Fruit fly (Drosophila melanogaster): Measurements from ENCODE around the gene CG44215.

CG44215 gene

dm6 chr3R:14154341-14154740 is at the start of gene CG44215:
CG44215 (minus strand) TSS chr3R:14154441.
- no peak for TF ChIP-seq noc (tag; optimal IDR thresholded peaks at IDR 0.05)

- TF ChIP-seq noc (tag; optimal IDR thresholded peaks at IDR 0.05) = no peak
Measured at dm6 chr3R:14162176-14162759, 8.0 kb upstream of the CG44215 start, which contains the start of gene CG3199. CG3199 (plus strand) TSS chr3R:14162709.

dm6 chr3R:14160178-14160577 is 5.9 kb upstream of the CG44215 start, which contains the start of gene CG31327:
CG31327 (minus strand) TSS chr3R:14160278.
- TF ChIP-seq noc (tag; optimal IDR thresholded peaks at IDR 0.05) = no peak

dm6 chr3R:14157331-14157730 is 3.1 kb upstream of the CG44215 start, which contains the start of gene CG31533:
CG31533 (minus strand) TSS chr3R:14157431.
- no peak for TF ChIP-seq noc (tag; optimal IDR thresholded peaks at IDR 0.05)

dm6 chr3R:14153729-14154128 is 512 bp downstream of the CG44215 start, which contains the start of gene Recs1:
Recs1 (minus strand) TSS chr3R:14153829.
- TF ChIP-seq noc (tag; optimal IDR thresholded peaks at IDR 0.05) = no peak

dm6 chr3R:14152550-14152949 is 1.7 kb downstream of the CG44215 start, which contains the start of gene CG42500:
CG42500 (minus strand) TSS chr3R:14152650.
- no peak for TF ChIP-seq noc (tag; optimal IDR thresholded peaks at IDR 0.05)

- TF ChIP-seq noc (tag; optimal IDR thresholded peaks at IDR 0.05) = no peak
Measured at dm6 chr3R:14151840-14152239, 2.4 kb downstream of the CG44215 start, which contains the start of gene CG14355. CG14355 (minus strand) TSS chr3R:14151940.

dm6 chr3R:14140912-14141311 is 13.3 kb downstream of the CG44215 start:
- no peak for TF ChIP-seq noc (tag; optimal IDR thresholded peaks at IDR 0.05)

dm6 chr3R:14131972-14132371 is 22.3 kb downstream of the CG44215 start, which contains the start of gene CG14356:
CG14356 (minus strand) TSS chr3R:14132072.
- TF ChIP-seq noc (tag; optimal IDR thresholded peaks at IDR 0.05) = no peak

dm6 chr3R:14125479-14126121 is 28.6 kb downstream of the CG44215 start, which contains the start of the genes 140up and Polr2B:
140up (minus strand) TSS chr3R:14125548.
Polr2B (plus strand) TSS chr3R:14125791.
- peak; percentile 93 for TF ChIP-seq noc (tag; optimal IDR thresholded peaks at IDR 0.05)

- no peak for TF ChIP-seq noc (tag; optimal IDR thresholded peaks at IDR 0.05)
Measured at dm6 chr3R:14122347-14122812, 31.9 kb downstream of the CG44215 start, which contains the start of the genes Abi and twf. Abi (minus strand) TSS chr3R:14122420. twf (plus strand) TSS chr3R:14122654.

dm6 chr3R:14118350-14118749 is 35.9 kb downstream of the CG44215 start, which contains the start of gene Kif19A:
Kif19A (minus strand) TSS chr3R:14118450.
- no peak for TF ChIP-seq noc (tag; optimal IDR thresholded peaks at IDR 0.05)

- TF ChIP-seq noc (tag; optimal IDR thresholded peaks at IDR 0.05) = no peak
Measured at dm6 chr3R:14116088-14116487, 38.2 kb downstream of the CG44215 start.

- no peak for TF ChIP-seq noc (tag; optimal IDR thresholded peaks at IDR 0.05)
Measured at dm6 chr3R:14112066-14112465, 42.2 kb downstream of the CG44215 start, which contains the start of gene CG14357. CG14357 (minus strand) TSS chr3R:14112166.

dm6 chr3R:14109145-14109544 is 45.1 kb downstream of the CG44215 start, which contains the start of gene Or88a:
Or88a (plus strand) TSS chr3R:14109445.
- no peak for TF ChIP-seq noc (tag; optimal IDR thresholded peaks at IDR 0.05)

dm6 chr3R:14108158-14108921 is 45.9 kb downstream of the CG44215 start, which contains the start of gene CG12402:
CG12402 (minus strand) TSS chr3R:14108321.
- TF ChIP-seq noc (tag; optimal IDR thresholded peaks at IDR 0.05) = no peak

Measured in whole organism, larva.